Worm (Caenorhabditis elegans) whole organism, L4 larva: Measurements from ENCODE around the gene W08E12.5.

ENCODE experiments used
- R02D3.7 ChIP-seq: fragments of 150-350 bp; sonication (generic microtip); optimal IDR thresholded peaks from 3 replicates; lab custom pipeline; 2014; ENCODE audit warnings: missing biosample characterization, missing genetic modification characterization
- aly-2 ChIP-seq: sonication (generic microtip); optimal IDR thresholded peaks from 2 replicates; lab custom pipeline; 2018; ENCODE audit warnings: missing biosample characterization, missing genetic modification characterization
- ces-1 ChIP-seq: fragments of 150-350 bp; sonication (generic microtip); optimal IDR thresholded peaks from 4 replicates; lab custom pipeline; 2014; ENCODE audit warnings: missing biosample characterization, missing genetic modification reagents, missing genetic modification characterization
- lin-15B ChIP-seq: fragments of 150-350 bp; sonication (generic microtip); optimal IDR thresholded peaks from 3 replicates; lab custom pipeline; 2014; ENCODE audit warnings: missing biosample characterization, missing genetic modification characterization
- skn-1 ChIP-seq: fragments of 150-350 bp; optimal IDR thresholded peaks from 2 replicates; lab custom pipeline; 2014; ENCODE audit warnings: missing biosample characterization, missing genetic modification characterization
- vab-7 ChIP-seq: fragments of 200-800 bp; sonication (Bioruptor generic); IDR thresholded peaks from 2 replicates; pipeline ENCODE4 v1.3.6; 2022; ENCODE audit warnings: missing genetic modification reagents, missing genetic modification characterization, missing compliant biosample characterization

ce11 chrIV:3256866-3257265, 43.7 kb upstream of the W08E12.5 start:
- TF ChIP-seq vab-7 (no peak), ces-1 (GFP tag; lab: Kevin White, UChicago) (no peak), lin-15B (tag; lab: Kevin White, UChicago) (no peak), skn-1 (tag; lab: Kevin White, UChicago) (no peak), aly-2 (tag; lab: Kevin White, UChicago) (no peak), R02D3.7 (tag; lab: Kevin White, UChicago) (no peak)
